Worm (Caenorhabditis elegans) whole organism, L3 larva: ENCODE measurements around the gene str-143.

ENCODE experiments used
- R02D3.7 ChIP-seq: fragments of 150-350 bp; optimal IDR thresholded peaks from 2 replicates; lab custom pipeline; 2014; ENCODE audit warnings: missing biosample characterization, missing genetic modification characterization
- fos-1 ChIP-seq: fragments of 150-350 bp; optimal IDR thresholded peaks from 2 replicates; lab custom pipeline; 2014; ENCODE audit warnings: missing biosample characterization, missing genetic modification characterization
- nfya-1 ChIP-seq: sonication (generic microtip); optimal IDR thresholded peaks from 2 replicates; lab custom pipeline; 2017; ENCODE audit warnings: missing genetic modification characterization, mild to moderate bottlenecking, missing compliant biosample characterization, antibody characterized with exemption, moderate library complexity; ENCODE audit not compliant: insufficient read depth
- nhr-11 ChIP-seq: fragments of 150-350 bp; optimal IDR thresholded peaks from 2 replicates; lab custom pipeline; 2014; ENCODE audit warnings: missing biosample characterization, missing genetic modification characterization
- nhr-25 ChIP-seq: sonication (generic microtip); optimal IDR thresholded peaks from 2 replicates; lab custom pipeline; 2017; ENCODE audit warnings: missing biosample characterization, missing genetic modification characterization
- unc-62 ChIP-seq: fragments of 150-350 bp; sonication (generic microtip); optimal IDR thresholded peaks from 4 replicates; lab custom pipeline; 2014; ENCODE audit warnings: missing biosample characterization, missing genetic modification reagents, missing genetic modification characterization
- zag-1 ChIP-seq: fragments of 150-350 bp; optimal IDR thresholded peaks from 2 replicates; lab custom pipeline; 2014; ENCODE audit warnings: missing biosample characterization, missing genetic modification characterization

DNA sequence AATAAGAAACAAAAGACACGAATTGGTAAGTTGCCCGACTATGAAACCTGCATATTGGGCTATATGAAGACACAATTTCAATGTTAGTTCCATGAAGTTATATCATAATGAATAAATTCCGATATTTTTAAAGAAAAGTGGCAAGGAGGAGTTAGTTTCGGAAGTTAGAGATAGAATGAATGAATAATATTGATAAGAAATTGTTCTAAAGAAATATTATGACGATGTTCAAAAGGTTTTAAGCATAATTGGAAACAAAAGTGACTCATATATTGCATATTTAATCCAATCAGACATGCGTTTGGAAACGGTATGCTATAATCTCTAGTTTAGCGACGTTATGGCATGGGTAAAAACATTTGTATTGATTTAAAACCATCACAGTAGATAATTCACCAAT lies at the start of gene str-143:
- TF ChIP-seq nhr-25 (tag; lab: Kevin White, UChicago), result no peak
- no peak for TF ChIP-seq zag-1 (tag; lab: Kevin White, UChicago)
- no peak for TF ChIP-seq unc-62 (GFP tag; lab: Kevin White, UChicago)
- TF ChIP-seq nfya-1 (tag; lab: Kevin White, UChicago), result no peak
- no peak for TF ChIP-seq R02D3.7
- TF ChIP-seq nhr-11 (tag; lab: Kevin White, UChicago), result no peak
- no peak for TF ChIP-seq fos-1 (tag; lab: Kevin White, UChicago)
